Fruit fly (Drosophila melanogaster) whole organism, wandering third instar larva: ENCODE data around the gene Tim17a1.

ENCODE experiments used
- Abd-B ChIP-seq: fragments of >200 bp; optimal IDR thresholded peaks from 2 replicates; lab custom pipeline; 2017; ENCODE audit warnings: missing biosample characterization, missing genetic modification characterization
- CG32264 ChIP-seq: fragments of 200-800 bp; sonication (Bioruptor generic); optimal IDR thresholded peaks from 2 replicates; lab custom pipeline; 2016; ENCODE audit warnings: missing biosample characterization, missing genetic modification characterization
- CG9705 ChIP-seq: fragments of 200-800 bp; sonication (Bioruptor generic); optimal IDR thresholded peaks from 2 replicates; lab custom pipeline; 2018; ENCODE audit warnings: missing biosample characterization, mild to moderate bottlenecking, missing genetic modification characterization
- CrebA ChIP-seq: fragments of 200-800 bp; sonication (Bioruptor generic); optimal IDR thresholded peaks from 2 replicates; lab custom pipeline; 2016; ENCODE audit warnings: missing biosample characterization, mild to moderate bottlenecking, missing genetic modification characterization, borderline replicate concordance
- Dfd ChIP-seq: fragments of >200 bp; optimal IDR thresholded peaks from 2 replicates; lab custom pipeline; 2017; ENCODE audit warnings: missing biosample characterization, missing genetic modification characterization
- Dif ChIP-seq: fragments of 200-275, 200-300 bp; sonication (Bioruptor generic); optimal IDR thresholded peaks from 2 replicates; lab custom pipeline; 2018; ENCODE audit warnings: missing biosample characterization, missing genetic modification characterization; ENCODE audit not compliant: partially characterized antibody
- GATAd ChIP-seq: sonication (Bioruptor generic); optimal IDR thresholded peaks from 2 replicates; lab custom pipeline; 2016; ENCODE audit warnings: missing biosample characterization, missing genetic modification characterization
- HLH106 ChIP-seq: fragments of 200-800 bp; optimal IDR thresholded peaks from 3 replicates; lab custom pipeline; 2019; ENCODE audit warnings: missing biosample characterization, mild to moderate bottlenecking, missing genetic modification characterization, moderate library complexity
- Hnf4 ChIP-seq: fragments of 200-800 bp; sonication (Bioruptor generic); optimal IDR thresholded peaks from 2 replicates; lab custom pipeline; 2016; ENCODE audit warnings: missing biosample characterization, mild to moderate bottlenecking, missing genetic modification characterization
- Hr78 ChIP-seq: fragments of >200 bp; optimal IDR thresholded peaks from 2 replicates; lab custom pipeline; 2017; ENCODE audit warnings: missing biosample characterization, missing genetic modification characterization
- Hr83 ChIP-seq: fragments of 200-300 bp; sonication (Bioruptor generic); optimal IDR thresholded peaks from 2 replicates; lab custom pipeline; 2016; ENCODE audit warnings: missing biosample characterization, mild to moderate bottlenecking, missing genetic modification characterization, moderate library complexity; ENCODE audit not compliant: poor library complexity, severe bottlenecking
- Jra ChIP-seq: sonication (Bioruptor generic); optimal IDR thresholded peaks from 2 replicates; lab custom pipeline; 2016; ENCODE audit warnings: missing biosample characterization, missing genetic modification characterization
- Mio ChIP-seq: sonication (Bioruptor generic); optimal IDR thresholded peaks from 2 replicates; lab custom pipeline; 2016; ENCODE audit warnings: missing biosample characterization, missing genetic modification characterization
- Myc ChIP-seq: fragments of >200 bp; optimal IDR thresholded peaks from 2 replicates; lab custom pipeline; 2017
- N ChIP-seq: fragments of >200 bp; optimal IDR thresholded peaks from 2 replicates; lab custom pipeline; 2018; ENCODE audit warnings: missing biosample characterization, missing external identifiers, missing genetic modification characterization
- OdsH ChIP-seq: fragments of 200-800 bp; sonication (Bioruptor generic); optimal IDR thresholded peaks from 2 replicates; lab custom pipeline; 2016; ENCODE audit warnings: missing biosample characterization, mild to moderate bottlenecking, missing genetic modification characterization
- Rel ChIP-seq, 2 experiments: fragments of 200-800 bp; sonication (Bioruptor generic) in 1 of 2; optimal IDR thresholded peaks; 2 replicates in 1 of 2; 3 replicates in 1 of 2; lab custom pipeline; 2016 to 2019; ENCODE audit warnings: mild to moderate bottlenecking in 2 of 2, missing biosample characterization in 2 of 2, missing genetic modification characterization in 2 of 2, moderate library complexity in 1 of 2
- Sp1 ChIP-seq: fragments of 200-800 bp; sonication (Bioruptor generic); optimal IDR thresholded peaks from 3 replicates; lab custom pipeline; 2019; ENCODE audit warnings: missing biosample characterization, mild to moderate bottlenecking, missing genetic modification characterization, moderate library complexity
- Vsx2 ChIP-seq: fragments of 200-300, 225-300 bp; sonication (Bioruptor generic); optimal IDR thresholded peaks from 2 replicates; lab custom pipeline; 2018; ENCODE audit warnings: missing biosample characterization, missing genetic modification characterization; ENCODE audit not compliant: partially characterized antibody
- br ChIP-seq: fragments of 200-800 bp; sonication (Bioruptor generic); optimal IDR thresholded peaks from 2 replicates; lab custom pipeline; 2016; ENCODE audit warnings: missing biosample characterization, missing genetic modification characterization
- brk ChIP-seq: fragments of 200-800 bp; sonication (Bioruptor generic); optimal IDR thresholded peaks from 2 replicates; lab custom pipeline; 2016; ENCODE audit warnings: missing biosample characterization, mild to moderate bottlenecking, missing genetic modification characterization
- dl ChIP-seq, 2 experiments: fragments of 175-275, 200-275 bp in 1 of 2; fragments of 200-275 bp in 1 of 2; sonication (Bioruptor generic); optimal IDR thresholded peaks; lab custom pipeline; 2018; ENCODE audit warnings: mild to moderate bottlenecking in 2 of 2, missing biosample characterization in 2 of 2, missing genetic modification characterization in 2 of 2, moderate library complexity in 2 of 2; ENCODE audit not compliant: partially characterized antibody in 2 of 2, insufficient read depth in 1 of 2
- dmrt93B ChIP-seq: fragments of 200-800 bp; sonication (Bioruptor generic); optimal IDR thresholded peaks from 2 replicates; lab custom pipeline; 2018; ENCODE audit warnings: missing biosample characterization, mild to moderate bottlenecking, missing genetic modification characterization
- dsf ChIP-seq: sonication (Bioruptor generic); optimal IDR thresholded peaks from 2 replicates; lab custom pipeline; 2016; ENCODE audit warnings: missing biosample characterization, missing genetic modification characterization, borderline replicate concordance
- ey ChIP-seq: fragments of 200-800 bp; sonication (Bioruptor generic); optimal IDR thresholded peaks from 2 replicates; lab custom pipeline; 2016; ENCODE audit warnings: missing biosample characterization, missing genetic modification characterization
- foxo ChIP-seq, 2 experiments: fragments of 200-800 bp; sonication (Bioruptor generic); optimal IDR thresholded peaks; 2 replicates in 1 of 2; 3 replicates in 1 of 2; lab custom pipeline; 2016 to 2017; ENCODE audit warnings: missing biosample characterization in 2 of 2, missing genetic modification characterization in 2 of 2
- fru ChIP-seq: fragments of 200-800 bp; sonication (Bioruptor generic); optimal IDR thresholded peaks from 3 replicates; lab custom pipeline; 2016; ENCODE audit warnings: missing biosample characterization, mild to moderate bottlenecking, missing genetic modification characterization
- h ChIP-seq: fragments of 200-800 bp; sonication (Bioruptor generic); optimal IDR thresholded peaks from 3 replicates; lab custom pipeline; 2016; ENCODE audit warnings: missing biosample characterization, mild to moderate bottlenecking, missing genetic modification characterization
- jim ChIP-seq: fragments of 175-275, 200-325 bp; sonication (Bioruptor generic); optimal IDR thresholded peaks from 2 replicates; lab custom pipeline; 2016; ENCODE audit warnings: missing biosample characterization, mild to moderate bottlenecking, missing genetic modification characterization
- lola ChIP-seq: fragments of >200 bp; optimal IDR thresholded peaks from 2 replicates; lab custom pipeline; 2017; ENCODE audit warnings: missing biosample characterization, missing genetic modification characterization
- pan ChIP-seq: fragments of >200 bp; optimal IDR thresholded peaks from 2 replicates; lab custom pipeline; 2017
- psq ChIP-seq: fragments of 200-800 bp; sonication (Bioruptor generic); optimal IDR thresholded peaks from 3 replicates; lab custom pipeline; 2017; ENCODE audit warnings: missing biosample characterization, mild to moderate bottlenecking, missing genetic modification characterization, moderate library complexity
- rgr ChIP-seq: fragments of 200-800 bp; sonication (Bioruptor generic); optimal IDR thresholded peaks from 3 replicates; lab custom pipeline; 2016; ENCODE audit warnings: missing biosample characterization, mild to moderate bottlenecking, missing genetic modification characterization
- sage ChIP-seq: fragments of 200-800 bp; sonication (Bioruptor generic); optimal IDR thresholded peaks from 2 replicates; lab custom pipeline; 2016; ENCODE audit warnings: missing biosample characterization, mild to moderate bottlenecking, missing genetic modification characterization
- sv ChIP-seq: fragments of 200-800 bp; sonication (Bioruptor generic); optimal IDR thresholded peaks from 3 replicates; lab custom pipeline; 2016; ENCODE audit warnings: missing biosample characterization, missing genetic modification characterization
- tai ChIP-seq: sonication (Bioruptor generic); optimal IDR thresholded peaks from 2 replicates; lab custom pipeline; 2016; ENCODE audit warnings: missing biosample characterization, missing genetic modification characterization
- usp ChIP-seq: fragments of >200 bp; optimal IDR thresholded peaks from 2 replicates; lab custom pipeline; 2017; ENCODE audit warnings: missing biosample characterization, missing genetic modification characterization
- woc ChIP-seq: sonication (Bioruptor generic); optimal IDR thresholded peaks from 2 replicates; lab custom pipeline; 2016; ENCODE audit warnings: missing biosample characterization, mild to moderate bottlenecking, missing genetic modification characterization

Gene Tim17a1

DNA sequence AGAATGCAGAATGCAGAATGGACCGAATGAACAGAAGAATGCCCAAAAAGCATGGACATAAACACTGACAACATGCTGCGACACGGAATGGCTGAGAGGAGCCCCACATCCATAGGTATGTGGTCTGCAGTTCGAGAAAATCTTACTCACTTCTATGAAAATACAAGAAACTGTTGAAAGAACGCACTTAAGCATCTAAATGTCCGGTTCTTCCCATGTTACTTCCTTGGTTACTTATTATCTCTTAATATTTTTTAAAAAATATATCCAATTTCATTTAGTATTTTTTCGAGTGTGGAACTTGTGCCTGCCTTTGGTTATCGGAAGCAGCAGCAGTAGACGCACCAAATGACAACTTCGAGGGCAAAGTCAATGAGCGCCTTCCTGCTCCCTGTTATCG lies 50.2 kb downstream of the Tim17a1 start:
- TF ChIP-seq fru: peak; percentile 85
- peak in 1 of 2 experiments; percentile 90 for TF ChIP-seq foxo (GFP tag; optimal IDR thresholded peaks at IDR 0.05; lab: Kevin White, UChicago)
- no peak for TF ChIP-seq GATAd (GFP tag; lab: Kevin White, UChicago)
- TF ChIP-seq h (GFP tag; lab: Kevin White, UChicago): peak; percentile 90
- TF ChIP-seq Hr83 (GFP tag; lab: Kevin White, UChicago): peak; percentile 8
- TF ChIP-seq dsf: peak; percentile 16
- TF ChIP-seq jim (GFP tag; lab: Kevin White, UChicago): no peak
- no peak for TF ChIP-seq Abd-B (GFP tag; lab: Kevin White, UChicago)
- TF ChIP-seq Myc (lab: Kevin White, UChicago): no peak
- peak; percentile 70 for TF ChIP-seq tai (GFP tag; lab: Kevin White, UChicago)
- TF ChIP-seq ey: peak; percentile 86
- TF ChIP-seq Dfd (GFP tag; lab: Kevin White, UChicago): no peak
- TF ChIP-seq Hnf4 (GFP tag; lab: Kevin White, UChicago): peak; percentile 86
- TF ChIP-seq Mio (GFP tag; lab: Kevin White, UChicago): no peak
- peak; percentile 68 for TF ChIP-seq dmrt93B (GFP tag; lab: Kevin White, UChicago)
- no peak for TF ChIP-seq Vsx2 (GFP tag; lab: Kevin White, UChicago)
- TF ChIP-seq CG32264 (GFP tag; lab: Kevin White, UChicago): peak; percentile 61
- peak; percentile 81 for TF ChIP-seq woc
- TF ChIP-seq Dif (GFP tag; lab: Kevin White, UChicago): no peak
- peak; percentile 54 for TF ChIP-seq CrebA (GFP tag; lab: Kevin White, UChicago)
- TF ChIP-seq brk (GFP tag; lab: Kevin White, UChicago): peak; percentile 88
- peak; percentile 85 for TF ChIP-seq br (GFP tag; lab: Kevin White, UChicago)
- peak; percentile 91 for TF ChIP-seq rgr (GFP tag; lab: Kevin White, UChicago)
- peak; percentile 92 for TF ChIP-seq psq (GFP tag; lab: Kevin White, UChicago)
- TF ChIP-seq Hr78: no peak
- no peak for TF ChIP-seq usp
- TF ChIP-seq sage (GFP tag; lab: Kevin White, UChicago): peak; percentile 86
- peak; percentile 73 for TF ChIP-seq CG9705 (GFP tag; lab: Kevin White, UChicago)
- TF ChIP-seq N (GFP tag; lab: Kevin White, UChicago): no peak
- TF ChIP-seq sv (GFP tag; lab: Kevin White, UChicago): no peak
- no peak for TF ChIP-seq pan (lab: Kevin White, UChicago)
- TF ChIP-seq dl (GFP tag; optimal IDR thresholded peaks at IDR 0.05; lab: Kevin White, UChicago; ENCODE audit: insufficient read depth in 1 of 2, partially characterized antibody in 2 of 2): no peak
- peak; percentile 88 for TF ChIP-seq HLH106 (tag; lab: Kevin White, UChicago)
- TF ChIP-seq lola (GFP tag; lab: Kevin White, UChicago): no peak
- TF ChIP-seq Rel (GFP tag; optimal IDR thresholded peaks at IDR 0.05; lab: Kevin White, UChicago): peak; percentile 56
- peak; percentile 56 for TF ChIP-seq Rel (tag; optimal IDR thresholded peaks at IDR 0.05; lab: Kevin White, UChicago)
- peak; percentile 19 for TF ChIP-seq Jra (GFP tag; lab: Kevin White, UChicago)
- peak; percentile 90 for TF ChIP-seq Sp1 (GFP tag; lab: Kevin White, UChicago)
- peak; percentile 92 for TF ChIP-seq OdsH (GFP tag; lab: Kevin White, UChicago)
- TF ChIP-seq, all 38 proteins: peak for 23
